Fruit fly (Drosophila melanogaster) S2 (cell line): ENCODE data around the gene Dcr-1.

Source experiments
- CG8478 ChIP-seq: fragments of >200 bp; optimal IDR thresholded peaks from 2 replicates; lab custom pipeline; 2018
- CTCF ChIP-seq, 2 experiments: fragments of >200 bp; optimal IDR thresholded peaks; 2 replicates each; lab custom pipeline; 2018

- TF ChIP-seq CTCF (optimal IDR thresholded peaks at IDR 0.05; lab: Kevin White, UChicago) (no peak), CG8478 (lab: Kevin White, UChicago) (no peak)
Measured at dm6 chr3R:22698208-22698607, 42.7 kb downstream of the Dcr-1 start, which contains the start of gene Cyp6d4.
